Fruit fly (Drosophila melanogaster): ENCODE data around the gene CG10472.

DNA sequence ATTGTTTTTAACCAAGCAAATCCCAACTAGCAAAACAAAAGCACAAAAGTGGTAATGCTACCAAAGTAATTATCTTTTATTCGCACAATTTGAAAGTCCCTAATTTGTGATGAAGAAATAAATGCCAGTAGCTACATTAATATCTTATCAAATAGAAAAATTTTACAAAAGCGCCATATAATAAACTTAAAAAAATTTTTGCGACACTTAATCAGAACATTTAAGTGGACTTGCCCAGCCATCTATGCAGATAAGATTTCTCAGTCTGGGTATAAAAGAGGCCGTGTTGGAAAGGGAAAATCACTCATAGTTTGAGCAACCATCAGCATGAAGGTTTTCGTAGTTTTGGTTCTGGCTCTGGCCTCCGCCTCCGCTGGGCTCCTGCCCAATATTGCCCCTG is 27.8 kb downstream of the CG10472 start, which contains the start of gene yip7:
- TF ChIP-seq Mnt (GFP tag; optimal IDR thresholded peaks at IDR 0.05), result no peak
- no peak for TF ChIP-seq Crg-1 (GFP tag; optimal IDR thresholded peaks at IDR 0.05)
- TF ChIP-seq CG1620 (GFP tag; optimal IDR thresholded peaks at IDR 0.05), result no peak
- no peak for TF ChIP-seq tj (GFP tag; optimal IDR thresholded peaks at IDR 0.05)
- TF ChIP-seq bab1 (GFP tag; optimal IDR thresholded peaks at IDR 0.05), result no peak
- TF ChIP-seq CG33017 (tag; optimal IDR thresholded peaks at IDR 0.05), result no peak
- TF ChIP-seq pad (GFP tag; optimal IDR thresholded peaks at IDR 0.05), result no peak
- no peak for TF ChIP-seq CG12768 (GFP tag; optimal IDR thresholded peaks at IDR 0.05)
